Fruit fly (Drosophila melanogaster) whole organism, embryonic: ENCODE data around the gene CG7179.

Source experiments
- Atf-2 ChIP-seq: fragments of 200-800 bp; sonication (Bioruptor generic); optimal IDR thresholded peaks from 2 replicates; lab custom pipeline; 2016; ENCODE audit warnings: missing biosample characterization, missing genetic modification characterization
- CG10431 ChIP-seq: fragments of 200-800 bp; sonication (Bioruptor generic); optimal IDR thresholded peaks from 3 replicates; lab custom pipeline; 2018; ENCODE audit warnings: missing biosample characterization, mild to moderate bottlenecking, missing genetic modification characterization
- CG10959 ChIP-seq: fragments of 200-800 bp; sonication (Bioruptor generic); IDR thresholded peaks from 2 replicates; pipeline ENCODE4 v1.3.6; 2022; ENCODE audit warnings: missing biosample characterization, missing genetic modification characterization
- CG10979 ChIP-seq: fragments of 200-800 bp; sonication (Bioruptor generic); optimal IDR thresholded peaks from 2 replicates; lab custom pipeline; 2018; ENCODE audit warnings: missing biosample characterization, mild to moderate bottlenecking, missing genetic modification characterization, moderate library complexity
- CG12942 ChIP-seq: fragments of 200-800 bp; sonication (Bioruptor generic); optimal IDR thresholded peaks from 3 replicates; lab custom pipeline; 2016; ENCODE audit warnings: missing biosample characterization, missing genetic modification characterization
- CG13123 ChIP-seq: fragments of 200-800 bp; sonication (Bioruptor generic); optimal IDR thresholded peaks from 2 replicates; lab custom pipeline; 2016; ENCODE audit warnings: missing biosample characterization, missing genetic modification characterization
- CG13296 ChIP-seq: fragments of 200-800 bp; sonication (Bioruptor generic); optimal IDR thresholded peaks from 3 replicates; lab custom pipeline; 2018; ENCODE audit warnings: missing biosample characterization, mild to moderate bottlenecking, missing genetic modification characterization
- CG17568 ChIP-seq: fragments of 200-800 bp; sonication (Bioruptor generic); optimal IDR thresholded peaks from 2 replicates; lab custom pipeline; 2018; ENCODE audit warnings: missing biosample characterization, mild to moderate bottlenecking, missing genetic modification characterization, moderate library complexity
- CG18262 ChIP-seq: fragments of 200-800 bp; optimal IDR thresholded peaks from 3 replicates; lab custom pipeline; 2019; ENCODE audit warnings: missing biosample characterization, mild to moderate bottlenecking, missing genetic modification characterization, moderate library complexity
- CG2116 ChIP-seq: fragments of 200-800 bp; sonication (Bioruptor generic); optimal IDR thresholded peaks from 3 replicates; lab custom pipeline; 2018; ENCODE audit warnings: missing biosample characterization, mild to moderate bottlenecking, missing genetic modification characterization
- CG32772 ChIP-seq: fragments of 200-800 bp; sonication (Bioruptor generic); IDR thresholded peaks from 2 replicates; pipeline ENCODE4 v1.3.6; 2022; ENCODE audit warnings: missing biosample characterization, missing genetic modification characterization
- CG3407 ChIP-seq: fragments of 200-800 bp; sonication (Bioruptor generic); optimal IDR thresholded peaks from 2 replicates; lab custom pipeline; 2018; ENCODE audit warnings: missing biosample characterization, mild to moderate bottlenecking, missing genetic modification characterization
- CG3726 ChIP-seq: fragments of 200-800 bp; sonication (Bioruptor generic); IDR thresholded peaks from 3 replicates; pipeline ENCODE4, ENCODE4 v1.3.6; 2022; ENCODE audit warnings: missing biosample characterization, missing genetic modification characterization
- CG4282 ChIP-seq: fragments of 200-800 bp; sonication (Bioruptor generic); optimal IDR thresholded peaks from 2 replicates; lab custom pipeline; 2016; ENCODE audit warnings: missing biosample characterization, missing genetic modification characterization
- CG4328 ChIP-seq: fragments of 200-800 bp; sonication (Bioruptor generic); optimal IDR thresholded peaks from 3 replicates; lab custom pipeline; 2017; ENCODE audit warnings: missing biosample characterization, missing genetic modification reagents, missing genetic modification characterization
- CG4404 ChIP-seq: fragments of 200-800 bp; sonication (Bioruptor generic); IDR thresholded peaks from 2 replicates; pipeline ENCODE4 v1.3.6; 2022; ENCODE audit warnings: missing biosample characterization, missing genetic modification characterization
- CG4820 ChIP-seq: fragments of 200-800 bp; sonication (Bioruptor generic); optimal IDR thresholded peaks from 3 replicates; lab custom pipeline; 2016; ENCODE audit warnings: missing biosample characterization, missing genetic modification characterization
- CG8478 ChIP-seq: fragments of >200 bp; optimal IDR thresholded peaks from 2 replicates; lab custom pipeline; 2018
- CG9876 ChIP-seq: fragments of 200-800 bp; sonication (Bioruptor generic); optimal IDR thresholded peaks from 2 replicates; lab custom pipeline; 2016; ENCODE audit warnings: missing biosample characterization, missing genetic modification characterization
- CoRest ChIP-seq: fragments of 200-800 bp; sonication (Bioruptor generic); optimal IDR thresholded peaks from 3 replicates; lab custom pipeline; 2018; ENCODE audit warnings: missing biosample characterization, mild to moderate bottlenecking, missing genetic modification characterization, moderate library complexity
- Dad ChIP-seq: fragments of 200-800 bp; sonication (Bioruptor generic); optimal IDR thresholded peaks from 3 replicates; lab custom pipeline; 2016; ENCODE audit warnings: missing biosample characterization, missing genetic modification characterization
- Dek ChIP-seq: fragments of 200-800 bp; sonication (Bioruptor generic); optimal IDR thresholded peaks from 3 replicates; lab custom pipeline; 2019; ENCODE audit warnings: missing biosample characterization, mild to moderate bottlenecking, missing genetic modification characterization, moderate library complexity
- ERR ChIP-seq: fragments of 200-800 bp; sonication (Bioruptor generic); optimal IDR thresholded peaks from 2 replicates; lab custom pipeline; 2016; ENCODE audit warnings: missing biosample characterization, missing genetic modification characterization
- Ets97D ChIP-seq: fragments of 200-800 bp; sonication (Bioruptor generic); optimal IDR thresholded peaks from 3 replicates; lab custom pipeline; 2016; ENCODE audit warnings: missing biosample characterization, missing genetic modification characterization
- HLHmδ ChIP-seq: fragments of 200-800 bp; sonication (Bioruptor generic); optimal IDR thresholded peaks from 2 replicates; lab custom pipeline; 2018; ENCODE audit warnings: missing biosample characterization, mild to moderate bottlenecking, missing genetic modification characterization, moderate library complexity
- NK7.1 ChIP-seq: fragments of 200-800 bp; sonication (Bioruptor generic); optimal IDR thresholded peaks from 3 replicates; lab custom pipeline; 2016; ENCODE audit warnings: missing biosample characterization, missing genetic modification characterization
- Ptx1 ChIP-seq: fragments of 200-800 bp; sonication (Bioruptor generic); IDR thresholded peaks from 2 replicates; pipeline ENCODE4 v1.3.6; 2022; ENCODE audit warnings: missing biosample characterization, missing genetic modification characterization
- Scr ChIP-seq: fragments of 200-800 bp; sonication (Bioruptor generic); IDR thresholded peaks from 2 replicates; pipeline ENCODE4 v1.3.6; 2022; ENCODE audit warnings: missing biosample characterization, missing genetic modification characterization; ENCODE audit not compliant: partially characterized antibody
- abd-A ChIP-seq: fragments of 200-800 bp; sonication (Bioruptor generic); optimal IDR thresholded peaks from 3 replicates; lab custom pipeline; 2019; ENCODE audit warnings: missing biosample characterization, mild to moderate bottlenecking, missing genetic modification characterization, moderate library complexity
- cg ChIP-seq: fragments of 200-800 bp; sonication (Bioruptor generic); optimal IDR thresholded peaks from 3 replicates; lab custom pipeline; 2019; ENCODE audit warnings: missing biosample characterization, mild to moderate bottlenecking, missing genetic modification characterization, moderate library complexity
- chn ChIP-seq: fragments of 200-800 bp; sonication (Bioruptor generic); optimal IDR thresholded peaks from 2 replicates; lab custom pipeline; 2016; ENCODE audit warnings: missing biosample characterization, missing genetic modification characterization
- dati ChIP-seq: fragments of 200-800 bp; sonication (Bioruptor generic); IDR thresholded peaks from 2 replicates; pipeline ENCODE4 v1.3.6; 2022; ENCODE audit warnings: missing biosample characterization, missing genetic modification characterization
- dimm ChIP-seq: fragments of 200-800 bp; sonication (Bioruptor generic); IDR thresholded peaks from 2 replicates; pipeline ENCODE4 v1.3.6; 2022; ENCODE audit warnings: missing biosample characterization, missing genetic modification characterization
- fd96Cb ChIP-seq: fragments of 200-800 bp; sonication (Bioruptor generic); optimal IDR thresholded peaks from 2 replicates; lab custom pipeline; 2018; ENCODE audit warnings: missing biosample characterization, mild to moderate bottlenecking, missing genetic modification characterization, moderate library complexity
- gsb-n ChIP-seq: fragments of 200-800 bp; sonication (Bioruptor generic); optimal IDR thresholded peaks from 3 replicates; lab custom pipeline; 2018; ENCODE audit warnings: missing biosample characterization, mild to moderate bottlenecking, missing genetic modification characterization
- gt ChIP-seq: fragments of 200-800 bp; sonication (Bioruptor generic); IDR thresholded peaks from 2 replicates; pipeline ENCODE4 v1.3.6; 2022; ENCODE audit warnings: missing biosample characterization, missing genetic modification characterization
- hth ChIP-seq: fragments of >200 bp; optimal IDR thresholded peaks from 2 replicates; lab custom pipeline; 2017; ENCODE audit warnings: inconsistent platforms
- lbe ChIP-seq: fragments of 200-800 bp; sonication (Bioruptor generic); optimal IDR thresholded peaks from 2 replicates; lab custom pipeline; 2016; ENCODE audit warnings: missing biosample characterization, mild to moderate bottlenecking, missing genetic modification characterization
- lola ChIP-seq, 3 experiments: fragments of >200 bp in 2 of 3; fragments of 200-800 bp in 1 of 3; sonication (Bioruptor generic) in 1 of 3; optimal IDR thresholded peaks; 2 replicates each; lab custom pipeline; 2017 to 2019; ENCODE audit warnings: missing biosample characterization in 3 of 3, missing genetic modification characterization in 3 of 3, mild to moderate bottlenecking in 1 of 3, moderate library complexity in 1 of 3
- mld ChIP-seq: fragments of 200-800 bp; sonication (Bioruptor generic); IDR thresholded peaks from 3 replicates; pipeline ENCODE4 v1.3.6; 2022; ENCODE audit warnings: missing biosample characterization, missing genetic modification characterization; ENCODE audit not compliant: partially characterized antibody
- nom ChIP-seq: fragments of 200-800 bp; sonication (Bioruptor generic); optimal IDR thresholded peaks from 2 replicates; lab custom pipeline; 2017; ENCODE audit warnings: missing biosample characterization, missing genetic modification characterization, mild to moderate bottlenecking, moderate library complexity, missing genetic modification reagents
- pb ChIP-seq: fragments of 200-800 bp; sonication (Bioruptor generic); optimal IDR thresholded peaks from 3 replicates; lab custom pipeline; 2016; ENCODE audit warnings: missing biosample characterization, missing genetic modification characterization
- peb ChIP-seq: fragments of 200-800 bp; sonication (Bioruptor generic); IDR thresholded peaks from 2 replicates; pipeline ENCODE4 v1.3.6; 2022; ENCODE audit warnings: missing biosample characterization, missing genetic modification characterization
- pfk ChIP-seq: fragments of 200-800 bp; sonication (Bioruptor generic); optimal IDR thresholded peaks from 2 replicates; lab custom pipeline; 2018; ENCODE audit warnings: missing biosample characterization, mild to moderate bottlenecking, missing genetic modification characterization, moderate library complexity
- sens-2 ChIP-seq: fragments of 200-800 bp; sonication (Bioruptor generic); IDR thresholded peaks from 2 replicates; pipeline ENCODE4 v1.3.6; 2022; ENCODE audit warnings: missing biosample characterization, missing genetic modification characterization
- sob ChIP-seq: fragments of 200-800 bp; sonication (Bioruptor generic); IDR thresholded peaks from 2 replicates; pipeline ENCODE4 v1.3.6; 2022; ENCODE audit warnings: missing biosample characterization, missing genetic modification characterization
- ssp ChIP-seq: fragments of 200-800 bp; sonication (Bioruptor generic); IDR thresholded peaks from 2 replicates; pipeline ENCODE4 v1.3.6; 2022; ENCODE audit warnings: missing biosample characterization, missing genetic modification characterization
- stwl ChIP-seq: fragments of 200-800 bp; sonication (Bioruptor generic); optimal IDR thresholded peaks from 3 replicates; lab custom pipeline; 2018; ENCODE audit warnings: missing biosample characterization, mild to moderate bottlenecking, missing genetic modification characterization, moderate library complexity
- ttk ChIP-seq: fragments of 200-800 bp; sonication (Bioruptor generic); IDR thresholded peaks from 2 replicates; pipeline ENCODE4 v2.1.2; 2022; ENCODE audit warnings: missing biosample characterization, missing genetic modification characterization
- tup ChIP-seq: fragments of 200-800 bp; sonication (Bioruptor generic); optimal IDR thresholded peaks from 2 replicates; lab custom pipeline; 2016; ENCODE audit warnings: missing biosample characterization, mild to moderate bottlenecking, missing genetic modification characterization, moderate library complexity

Gene CG7179

dm6 chr2L:7799804-7800433 lies 22.1 kb upstream of the CG7179 start, which contains the start of the genes Herp and r2d2 (continued):
- peak; percentile 93 for TF ChIP-seq pb (GFP tag; lab: Kevin White, UChicago)
- peak; percentile 81 for TF ChIP-seq fd96Cb (tag; lab: Kevin White, UChicago)
- TF ChIP-seq lbe (GFP tag; lab: Kevin White, UChicago), result peak; percentile 8
- TF ChIP-seq CG9876 (GFP tag; lab: Kevin White, UChicago), result peak; percentile 90
- peak; percentile 75 for TF ChIP-seq ssp (GFP tag; lab: Robert Waterston, UW)
- TF ChIP-seq CG10431 (GFP tag; lab: Kevin White, UChicago), result peak; percentile 52
- TF ChIP-seq CG10959, result peak; percentile 80
- peak; percentile 65 for TF ChIP-seq CG3407 (GFP tag; lab: Kevin White, UChicago)
- no peak for TF ChIP-seq HLHmδ (GFP tag; lab: Kevin White, UChicago)
- peak; percentile 76 for TF ChIP-seq CG13123 (GFP tag; lab: Kevin White, UChicago)
- peak; percentile 91 for TF ChIP-seq chn (GFP tag; lab: Kevin White, UChicago)
- TF ChIP-seq tup (GFP tag; lab: Kevin White, UChicago), result peak; percentile 59
- TF ChIP-seq CG18262 (tag; lab: Kevin White, UChicago), result peak; percentile 88
- peak; percentile 92 for TF ChIP-seq CG32772 (GFP tag; lab: Robert Waterston, UW)
- peak; percentile 91 for TF ChIP-seq Ptx1 (GFP tag; lab: Robert Waterston, UW)
- no peak for TF ChIP-seq mld
- peak; percentile 79 for TF ChIP-seq gsb-n
- TF ChIP-seq CG4404, result peak; percentile 90
- TF ChIP-seq CG17568 (GFP tag; lab: Kevin White, UChicago), result peak; percentile 63
- TF ChIP-seq NK7.1 (GFP tag; lab: Kevin White, UChicago), result peak; percentile 91
- no peak for TF ChIP-seq cg (GFP tag; lab: Kevin White, UChicago)
- TF ChIP-seq dati, result 0 out of 2 replicates have a peak, but pooled peaks have one; percentile 36
- peak; percentile 92 for TF ChIP-seq CG4328 (GFP tag; lab: Kevin White, UChicago)
- peak; percentile 88 for TF ChIP-seq peb (GFP tag; lab: Robert Waterston, UW)
- TF ChIP-seq CG4820 (GFP tag; lab: Kevin White, UChicago), result peak; percentile 91
- TF ChIP-seq Dad (GFP tag; lab: Kevin White, UChicago), result peak; percentile 91
- peak; percentile 81 for TF ChIP-seq CG10979 (tag; lab: Kevin White, UChicago)
- TF ChIP-seq stwl (tag; lab: Kevin White, UChicago), result peak; percentile 87
- peak; percentile 40 for TF ChIP-seq pfk
- peak; percentile 43; the same call in 1 of the 2 replicates for TF ChIP-seq sens-2
- peak; percentile 89 for TF ChIP-seq Dek (tag; lab: Kevin White, UChicago)
- no peak for TF ChIP-seq CG8478 (lab: Kevin White, UChicago)
- TF ChIP-seq ERR (GFP tag; lab: Kevin White, UChicago), result peak; percentile 82
- TF ChIP-seq abd-A (tag; lab: Kevin White, UChicago), result no peak
- no peak for TF ChIP-seq hth (lab: Kevin White, UChicago)
- TF ChIP-seq ttk, result peak; percentile 76
- TF ChIP-seq gt (GFP tag; lab: Robert Waterston, UW), result no peak; the same call in 1 of the 2 replicates
- peak in 1 of 3 experiments; percentile 91 for TF ChIP-seq lola (GFP tag; optimal IDR thresholded peaks at IDR 0.05; lab: Kevin White, UChicago)
- TF ChIP-seq CG13296, result peak; percentile 92
- TF ChIP-seq dimm (GFP tag; lab: Robert Waterston, UW), result peak; percentile 53
- TF ChIP-seq CG2116 (GFP tag; lab: Kevin White, UChicago), result peak; percentile 99
- TF ChIP-seq CG3726 (GFP tag; lab: Robert Waterston, UW), result peak; percentile 65; the same call in 2 of the 3 replicates
- peak; percentile 95 for TF ChIP-seq CoRest (tag; lab: Kevin White, UChicago)
- peak; percentile 91 for TF ChIP-seq Ets97D (GFP tag; lab: Kevin White, UChicago)
- peak; percentile 92 for TF ChIP-seq Atf-2
- peak; percentile 90 for TF ChIP-seq CG4282 (GFP tag; lab: Kevin White, UChicago)
- TF ChIP-seq nom (GFP tag; lab: Kevin White, UChicago), result peak; percentile 87
- TF ChIP-seq Scr (GFP tag; lab: Robert Waterston, UW), result peak; percentile 86
- TF ChIP-seq CG12942 (GFP tag; lab: Kevin White, UChicago), result peak; percentile 91
- TF ChIP-seq sob (GFP tag; lab: Robert Waterston, UW), result peak; percentile 94
